Fruit fly (Drosophila melanogaster) S2 (cell line): ENCODE results near the gene CCT1.

Experiments
- CG8478 ChIP-seq: fragments of >200 bp; optimal IDR thresholded peaks from 2 replicates; lab custom pipeline; 2018
- CTCF ChIP-seq, 2 experiments: fragments of >200 bp; optimal IDR thresholded peaks; 2 replicates each; lab custom pipeline; 2018

dm6 chr3R:22492767-22493166, 1.5 kb upstream of the CCT1 start, which contains the start of gene tHMG2:
- TF ChIP-seq CG8478 (lab: Kevin White, UChicago), result no peak
- no peak for TF ChIP-seq CTCF (optimal IDR thresholded peaks at IDR 0.05; lab: Kevin White, UChicago)
